Worm (Caenorhabditis elegans) whole organism, L1 larva: ENCODE measurements around the gene M03C11.9.

Experiments
- Y116A8C.19 ChIP-seq: sonication (generic microtip); optimal IDR thresholded peaks from 2 replicates; lab custom pipeline; 2016; ENCODE audit warnings: missing compliant biosample characterization, missing genetic modification characterization, borderline replicate concordance
- alr-1 ChIP-seq: fragments of 200-800 bp; sonication (Bioruptor generic); optimal IDR thresholded peaks from 2 replicates; lab custom pipeline; 2018; ENCODE audit warnings: borderline replicate concordance, mild to moderate bottlenecking, missing genetic modification characterization, missing compliant biosample characterization
- ama-1 ChIP-seq: fragments of 150-350 bp; optimal IDR thresholded peaks from 2 replicates; lab custom pipeline; 2014
- ces-1 ChIP-seq: fragments of 150-350 bp; optimal IDR thresholded peaks from 2 replicates; lab custom pipeline; 2014; ENCODE audit warnings: missing biosample characterization, missing genetic modification reagents, missing genetic modification characterization
- dpl-1 ChIP-seq, 3 experiments: fragments of 150-350 bp in 2 of 3; sonication (generic microtip) in 1 of 3; optimal IDR thresholded peaks; 2 replicates each; lab custom pipeline; 2014 to 2017; ENCODE audit warnings: missing biosample characterization in 3 of 3, missing genetic modification characterization in 3 of 3, missing genetic modification reagents in 3 of 3
- fos-1 ChIP-seq: fragments of 150-350 bp; optimal IDR thresholded peaks from 2 replicates; lab custom pipeline; 2014; ENCODE audit warnings: missing biosample characterization, missing genetic modification characterization
- mef-2 ChIP-seq: fragments of 150-350 bp; optimal IDR thresholded peaks from 2 replicates; lab custom pipeline; 2014; ENCODE audit warnings: missing biosample characterization, missing genetic modification characterization
- nhr-11 ChIP-seq: fragments of 150-350 bp; optimal IDR thresholded peaks from 2 replicates; lab custom pipeline; 2014; ENCODE audit warnings: missing biosample characterization, missing genetic modification characterization
- nhr-12 ChIP-seq: sonication (generic microtip); optimal IDR thresholded peaks from 2 replicates; lab custom pipeline; 2017; ENCODE audit warnings: missing biosample characterization, missing genetic modification characterization
- nhr-76 ChIP-seq: sonication (generic microtip); optimal IDR thresholded peaks from 2 replicates; lab custom pipeline; 2017; ENCODE audit warnings: missing biosample characterization, missing genetic modification characterization
- nhr-77 ChIP-seq: fragments of 150-350 bp; optimal IDR thresholded peaks from 2 replicates; lab custom pipeline; 2014; ENCODE audit warnings: missing biosample characterization, missing genetic modification characterization
- skn-1 ChIP-seq: fragments of 150-350 bp; optimal IDR thresholded peaks from 2 replicates; lab custom pipeline; 2014; ENCODE audit warnings: missing biosample characterization, missing genetic modification characterization
- ztf-11 ChIP-seq, 2 experiments: sonication (generic microtip); optimal IDR thresholded peaks; 2 replicates each; lab custom pipeline; 2016 to 2017; ENCODE audit warnings: missing genetic modification characterization in 2 of 2, missing biosample characterization in 1 of 2, missing compliant biosample characterization in 1 of 2
- ztf-4 ChIP-seq: fragments of 150-350 bp; optimal IDR thresholded peaks from 2 replicates; lab custom pipeline; 2014; ENCODE audit warnings: missing biosample characterization, missing genetic modification characterization

DNA sequence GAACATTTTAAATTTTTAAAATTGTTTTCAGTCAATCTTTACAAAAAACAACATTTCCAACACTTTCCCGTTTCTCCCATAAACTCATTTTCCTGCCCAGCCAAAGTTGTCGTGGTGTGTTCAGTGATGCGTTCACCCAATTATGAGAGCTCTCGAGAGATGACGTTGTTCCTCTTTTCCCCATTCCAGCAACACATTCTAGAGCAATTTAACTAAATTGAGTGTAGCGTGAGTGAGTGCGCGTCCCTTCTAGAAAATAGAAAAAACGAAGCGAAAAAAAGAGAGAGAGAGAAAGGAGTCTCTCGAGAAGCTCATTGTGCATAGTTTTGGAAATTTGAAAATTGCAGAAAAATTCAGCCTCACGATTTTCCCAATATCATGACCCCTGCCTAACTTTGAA is 32.8 kb downstream of the M03C11.9 start:
- TF ChIP-seq fos-1 (tag; lab: Kevin White, UChicago) (no peak), alr-1 (no peak), skn-1 (tag; lab: Kevin White, UChicago) (no peak), nhr-77 (tag; lab: Kevin White, UChicago) (no peak), mef-2 (tag; lab: Kevin White, UChicago) (no peak), ztf-4 (tag; lab: Kevin White, UChicago) (no peak), dpl-1 (GFP tag; optimal IDR thresholded peaks at IDR 0.05; lab: Kevin White, UChicago) (no peak), ces-1 (no peak), ama-1 (no peak), nhr-12 (tag; lab: Kevin White, UChicago) (no peak), nhr-11 (tag; lab: Kevin White, UChicago) (no peak), ztf-11 (tag; optimal IDR thresholded peaks at IDR 0.05; lab: Kevin White, UChicago) (no peak), nhr-76 (no peak), Y116A8C.19 (tag; lab: Kevin White, UChicago) (no peak)
